Fruit fly (Drosophila melanogaster) whole organism, embryonic: ENCODE data around the gene CheA75a.

Experiments used
- B-H1 ChIP-seq: fragments of 200-800 bp; sonication (Bioruptor generic); IDR thresholded peaks from 3 replicates; pipeline ENCODE4 v1.3.6; 2022; ENCODE audit warnings: missing biosample characterization, missing genetic modification characterization
- BtbVII ChIP-seq: fragments of 200-800 bp; sonication (Bioruptor generic); optimal IDR thresholded peaks from 3 replicates; lab custom pipeline; 2017; ENCODE audit warnings: missing biosample characterization, mild to moderate bottlenecking, missing genetic modification characterization
- CG1024 ChIP-seq: fragments of 200-800 bp; sonication (Bioruptor generic); IDR thresholded peaks from 2 replicates; pipeline ENCODE4 v1.3.6; 2022; ENCODE audit warnings: missing biosample characterization, missing genetic modification characterization
- CG10654 ChIP-seq: fragments of 200-800 bp; sonication (Bioruptor generic); optimal IDR thresholded peaks from 2 replicates; lab custom pipeline; 2016; ENCODE audit warnings: missing biosample characterization, missing genetic modification characterization
- CG11696 ChIP-seq: fragments of 200-800 bp; sonication (Bioruptor generic); IDR thresholded peaks from 2 replicates; pipeline ENCODE4 v1.3.6; 2022; ENCODE audit warnings: missing biosample characterization, missing genetic modification characterization
- CG12942 ChIP-seq: fragments of 200-800 bp; sonication (Bioruptor generic); optimal IDR thresholded peaks from 3 replicates; lab custom pipeline; 2016; ENCODE audit warnings: missing biosample characterization, missing genetic modification characterization
- CG14050 ChIP-seq: fragments of 200-800 bp; sonication (Bioruptor generic); IDR thresholded peaks from 3 replicates; pipeline ENCODE4 v1.3.6; 2022; ENCODE audit warnings: missing biosample characterization, missing genetic modification characterization
- CG14860 ChIP-seq: fragments of 200-800 bp; sonication (Bioruptor generic); IDR thresholded peaks from 3 replicates; pipeline ENCODE4 v1.3.6; 2022; ENCODE audit warnings: missing biosample characterization, missing genetic modification characterization; ENCODE audit not compliant: partially characterized antibody
- CG17186 ChIP-seq: fragments of 200-800 bp; sonication (Bioruptor generic); optimal IDR thresholded peaks from 3 replicates; lab custom pipeline; 2017; ENCODE audit warnings: missing biosample characterization, missing genetic modification reagents, missing genetic modification characterization
- CG17568 ChIP-seq: fragments of 200-800 bp; sonication (Bioruptor generic); optimal IDR thresholded peaks from 2 replicates; lab custom pipeline; 2018; ENCODE audit warnings: missing biosample characterization, mild to moderate bottlenecking, missing genetic modification characterization, moderate library complexity
- CG17802 ChIP-seq: fragments of 200-800 bp; sonication (Bioruptor generic); optimal IDR thresholded peaks from 2 replicates; lab custom pipeline; 2018; ENCODE audit warnings: missing biosample characterization, mild to moderate bottlenecking, missing genetic modification characterization, moderate library complexity
- CG32532 ChIP-seq: fragments of 200-800 bp; sonication (Bioruptor generic); IDR thresholded peaks from 2 replicates; pipeline ENCODE4 v1.3.6; 2022; ENCODE audit warnings: missing biosample characterization, missing genetic modification characterization
- CG4282 ChIP-seq: fragments of 200-800 bp; sonication (Bioruptor generic); optimal IDR thresholded peaks from 2 replicates; lab custom pipeline; 2016; ENCODE audit warnings: missing biosample characterization, missing genetic modification characterization
- CG4617 ChIP-seq: fragments of 200-800 bp; sonication (Bioruptor generic); optimal IDR thresholded peaks from 3 replicates; lab custom pipeline; 2016; ENCODE audit warnings: missing biosample characterization, missing genetic modification characterization, borderline replicate concordance
- CG7271 ChIP-seq: fragments of 200-800 bp; sonication (Bioruptor generic); optimal IDR thresholded peaks from 2 replicates; lab custom pipeline; 2018; ENCODE audit warnings: missing biosample characterization, mild to moderate bottlenecking, missing genetic modification characterization, moderate library complexity
- CG9609 ChIP-seq: fragments of 200-800 bp; sonication (Bioruptor generic); optimal IDR thresholded peaks from 3 replicates; lab custom pipeline; 2016; ENCODE audit warnings: missing biosample characterization, missing genetic modification characterization
- CG9817 ChIP-seq: fragments of 200-800 bp; sonication (Bioruptor generic); optimal IDR thresholded peaks from 2 replicates; lab custom pipeline; 2018; ENCODE audit warnings: missing biosample characterization, mild to moderate bottlenecking, missing genetic modification characterization, moderate library complexity
- Camta ChIP-seq: fragments of 200-800 bp; sonication (Bioruptor generic); optimal IDR thresholded peaks from 2 replicates; lab custom pipeline; 2016; ENCODE audit warnings: missing biosample characterization, missing genetic modification characterization
- CkIIα-i1 ChIP-seq: fragments of 200-800 bp; sonication (Bioruptor generic); IDR thresholded peaks from 2 replicates; pipeline ENCODE4 v1.3.6; 2022; ENCODE audit warnings: missing biosample characterization, missing genetic modification characterization
- CoRest ChIP-seq: fragments of 200-800 bp; sonication (Bioruptor generic); optimal IDR thresholded peaks from 3 replicates; lab custom pipeline; 2018; ENCODE audit warnings: missing biosample characterization, mild to moderate bottlenecking, missing genetic modification characterization, moderate library complexity
- D19A ChIP-seq: fragments of 200-800 bp; optimal IDR thresholded peaks from 3 replicates; lab custom pipeline; 2019; ENCODE audit warnings: missing biosample characterization, mild to moderate bottlenecking, missing genetic modification characterization, moderate library complexity
- Hand ChIP-seq: fragments of 200-800 bp; sonication (Bioruptor generic); optimal IDR thresholded peaks from 2 replicates; lab custom pipeline; 2017; ENCODE audit warnings: mild to moderate bottlenecking, missing biosample characterization, missing genetic modification reagents, missing genetic modification characterization
- Hmr ChIP-seq: fragments of 200-800 bp; sonication (Bioruptor generic); optimal IDR thresholded peaks from 3 replicates; lab custom pipeline; 2017; ENCODE audit warnings: mild to moderate bottlenecking, missing biosample characterization, missing genetic modification reagents, missing genetic modification characterization
- Lim3 ChIP-seq: fragments of 200-800 bp; sonication (Bioruptor generic); IDR thresholded peaks from 2 replicates; pipeline ENCODE4 v1.3.6; 2022; ENCODE audit warnings: missing biosample characterization, missing genetic modification characterization
- Mes4 ChIP-seq: fragments of 200-800 bp; sonication (Bioruptor generic); optimal IDR thresholded peaks from 2 replicates; lab custom pipeline; 2016; ENCODE audit warnings: missing biosample characterization, missing genetic modification characterization
- Myb ChIP-seq: fragments of 200-800 bp; sonication (Bioruptor generic); optimal IDR thresholded peaks from 2 replicates; lab custom pipeline; 2016; ENCODE audit warnings: missing biosample characterization, missing genetic modification characterization
- Optix ChIP-seq: fragments of 200-800 bp; sonication (Bioruptor generic); IDR thresholded peaks from 3 replicates; pipeline ENCODE4 v1.3.6; 2022; ENCODE audit warnings: missing biosample characterization, missing genetic modification characterization
- Sin3A ChIP-seq: fragments of >200 bp; optimal IDR thresholded peaks from 2 replicates; lab custom pipeline; 2018
- Stat92E ChIP-seq, 3 experiments: fragments of >200 bp in 2 of 3; fragments of 200-800 bp in 1 of 3; sonication (Bioruptor generic) in 1 of 3; optimal IDR thresholded peaks; 2 replicates each; lab custom pipeline; 2017 to 2019; ENCODE audit warnings: missing biosample characterization in 3 of 3, missing genetic modification characterization in 3 of 3, mild to moderate bottlenecking in 1 of 3, moderate library complexity in 1 of 3
- ash1 ChIP-seq: fragments of 200-800 bp; sonication (Bioruptor generic); optimal IDR thresholded peaks from 2 replicates; lab custom pipeline; 2018; ENCODE audit warnings: missing biosample characterization, mild to moderate bottlenecking, missing genetic modification characterization
- br ChIP-seq: fragments of >200 bp; optimal IDR thresholded peaks from 2 replicates; lab custom pipeline; 2017
- btn ChIP-seq: fragments of 200-800 bp; sonication (Bioruptor generic); optimal IDR thresholded peaks from 2 replicates; lab custom pipeline; 2016; ENCODE audit warnings: missing biosample characterization, missing genetic modification characterization
- crc ChIP-seq: fragments of 200-800 bp; sonication (Bioruptor generic); optimal IDR thresholded peaks from 2 replicates; lab custom pipeline; 2016; ENCODE audit warnings: missing biosample characterization, missing genetic modification characterization
- cwo ChIP-seq: fragments of 200-800 bp; sonication (Bioruptor generic); optimal IDR thresholded peaks from 3 replicates; lab custom pipeline; 2017; ENCODE audit warnings: missing biosample characterization, missing genetic modification characterization, mild to moderate bottlenecking, moderate library complexity, missing genetic modification reagents
- fd3F ChIP-seq: fragments of 200-800 bp; sonication (Bioruptor generic); optimal IDR thresholded peaks from 2 replicates; lab custom pipeline; 2018; ENCODE audit warnings: missing biosample characterization, mild to moderate bottlenecking, missing genetic modification characterization, moderate library complexity
- jigr1 ChIP-seq: fragments of 200-800 bp; sonication (Bioruptor generic); IDR thresholded peaks from 3 replicates; pipeline ENCODE4 v1.3.6; 2022; ENCODE audit warnings: missing biosample characterization, missing genetic modification characterization
- kni ChIP-seq: fragments of 200-800 bp; sonication (Bioruptor generic); optimal IDR thresholded peaks from 3 replicates; lab custom pipeline; 2017; ENCODE audit warnings: mild to moderate bottlenecking, missing biosample characterization, missing genetic modification reagents, missing genetic modification characterization
- lab ChIP-seq: fragments of 200-800 bp; sonication (Bioruptor generic); optimal IDR thresholded peaks from 3 replicates; lab custom pipeline; 2017; ENCODE audit warnings: missing biosample characterization, missing genetic modification characterization, mild to moderate bottlenecking, moderate library complexity, missing genetic modification reagents
- lmd ChIP-seq: fragments of 200-800 bp; sonication (Bioruptor generic); IDR thresholded peaks from 2 replicates; pipeline ENCODE4 v1.3.6; 2022; ENCODE audit warnings: missing biosample characterization, missing genetic modification characterization
- onecut ChIP-seq: fragments of 200-800 bp; sonication (Bioruptor generic); IDR thresholded peaks from 2 replicates; pipeline ENCODE4 v1.3.6; 2022; ENCODE audit warnings: missing biosample characterization, missing genetic modification characterization
- org-1 ChIP-seq: fragments of 200-800 bp; sonication (Bioruptor generic); optimal IDR thresholded peaks from 2 replicates; lab custom pipeline; 2017; ENCODE audit warnings: missing biosample characterization, missing genetic modification characterization
- pzg ChIP-seq: fragments of 200-800 bp; sonication (Bioruptor generic); optimal IDR thresholded peaks from 3 replicates; lab custom pipeline; 2018; ENCODE audit warnings: missing biosample characterization, mild to moderate bottlenecking, missing genetic modification characterization, moderate library complexity
- repo ChIP-seq: fragments of 200-800 bp; sonication (Bioruptor generic); optimal IDR thresholded peaks from 2 replicates; lab custom pipeline; 2016; ENCODE audit warnings: missing biosample characterization, missing genetic modification characterization
- sc ChIP-seq, 3 experiments: fragments of >200 bp in 2 of 3; fragments of 200-800 bp in 1 of 3; sonication (Bioruptor generic) in 1 of 3; optimal IDR thresholded peaks; 2 replicates in 2 of 3; 3 replicates in 1 of 3; lab custom pipeline; 2017; ENCODE audit warnings: mild to moderate bottlenecking in 1 of 3, missing biosample characterization in 1 of 3, missing genetic modification characterization in 1 of 3, missing genetic modification reagents in 1 of 3
- scrt ChIP-seq: fragments of 200-800 bp; sonication (Bioruptor generic); optimal IDR thresholded peaks from 2 replicates; lab custom pipeline; 2018; ENCODE audit warnings: missing biosample characterization, mild to moderate bottlenecking, missing genetic modification characterization, moderate library complexity
- seq ChIP-seq: fragments of 200-800 bp; sonication (Bioruptor generic); IDR thresholded peaks from 2 replicates; pipeline ENCODE4 v1.3.6; 2022; ENCODE audit warnings: missing biosample characterization, missing genetic modification characterization
- slp2 ChIP-seq: fragments of 200-800 bp; sonication (Bioruptor generic); optimal IDR thresholded peaks from 2 replicates; lab custom pipeline; 2016; ENCODE audit warnings: missing biosample characterization, missing genetic modification characterization
- sr ChIP-seq: fragments of 200-800 bp; sonication (Bioruptor generic); IDR thresholded peaks from 3 replicates; pipeline ENCODE4 v1.3.6; 2022; ENCODE audit warnings: missing biosample characterization, missing genetic modification characterization
- stc ChIP-seq: fragments of 200-800 bp; sonication (Bioruptor generic); IDR thresholded peaks from 2 replicates; pipeline ENCODE4 v1.3.6; 2022; ENCODE audit warnings: missing biosample characterization, missing genetic modification characterization
- unc-4 ChIP-seq: fragments of 200-800 bp; sonication (Bioruptor generic); IDR thresholded peaks from 2 replicates; pipeline ENCODE4 v1.3.6; 2022; ENCODE audit warnings: missing biosample characterization, missing genetic modification characterization; ENCODE audit not compliant: partially characterized antibody
- zfh1 ChIP-seq: fragments of 200-800 bp; sonication (Bioruptor generic); IDR thresholded peaks from 3 replicates; pipeline ENCODE4 v1.3.6; 2022; ENCODE audit warnings: missing biosample characterization, missing genetic modification characterization

The CheA75a gene

dm6 chr3L:18212237-18212653 is 39.6 kb upstream of the CheA75a start (continued):
- TF ChIP-seq org-1 (GFP tag; lab: Kevin White, UChicago) (peak; percentile 69), Stat92E (GFP tag; optimal IDR thresholded peaks at IDR 0.05; lab: Kevin White, UChicago) (peak in 1 of 3 experiments; percentile 34), jigr1 (GFP tag; lab: Robert Waterston, UW) (no peak; the same call in none of the 3 replicates), CG17186 (GFP tag; lab: Kevin White, UChicago) (no peak), unc-4 (no peak), CG17568 (GFP tag; lab: Kevin White, UChicago) (no peak), D19A (tag; lab: Kevin White, UChicago) (peak; percentile 17), CG14860 (GFP tag; lab: Robert Waterston, UW) (no peak), CG10654 (GFP tag; lab: Kevin White, UChicago) (peak; percentile 61), Mes4 (GFP tag; lab: Kevin White, UChicago) (peak; percentile 48), CG11696 (peak; percentile 83), pzg (no peak), CG17802 (tag; lab: Kevin White, UChicago) (peak; percentile 19), CG9609 (GFP tag; lab: Kevin White, UChicago) (peak; percentile 10), seq (GFP tag; lab: Robert Waterston, UW) (peak; percentile 92), Optix (GFP tag; lab: Robert Waterston, UW) (peak; percentile 92), CG9817 (tag; lab: Kevin White, UChicago) (peak; percentile 63), CG1024 (GFP tag; lab: Robert Waterston, UW) (peak; percentile 84), crc (GFP tag; lab: Kevin White, UChicago) (peak; percentile 25), cwo (GFP tag; lab: Kevin White, UChicago) (peak; percentile 80), fd3F (GFP tag; lab: Kevin White, UChicago) (peak; percentile 18), lmd (GFP tag; lab: Robert Waterston, UW) (peak; percentile 93), Camta (GFP tag; lab: Kevin White, UChicago) (peak; percentile 59), CoRest (tag; lab: Kevin White, UChicago) (peak; percentile 60), CG7271 (tag; lab: Kevin White, UChicago) (no peak), CG14050 (peak; percentile 89), onecut (peak; percentile 83), B-H1 (peak; percentile 85), stc (GFP tag; lab: Robert Waterston, UW) (peak; percentile 94), Hand (GFP tag; lab: Kevin White, UChicago) (no peak), Hmr (peak; percentile 52), zfh1 (GFP tag; lab: Robert Waterston, UW) (peak; percentile 94), scrt (GFP tag; lab: Kevin White, UChicago) (peak; percentile 18), BtbVII (GFP tag; lab: Kevin White, UChicago) (peak; percentile 15), ash1 (no peak), sr (GFP tag; lab: Robert Waterston, UW) (no peak; the same call in 2 of the 3 replicates), CkIIα-i1 (GFP tag; lab: Robert Waterston, UW) (0 out of 2 replicates have a peak, but pooled peaks have one; percentile 34), Sin3A (no peak), lab (peak; percentile 69), Lim3 (GFP tag; lab: Robert Waterston, UW) (peak; percentile 84), br (lab: Kevin White, UChicago) (no peak), CG4617 (peak; percentile 4), slp2 (GFP tag; lab: Kevin White, UChicago) (peak; percentile 28), repo (GFP tag; lab: Kevin White, UChicago) (peak; percentile 16), sc (optimal IDR thresholded peaks at IDR 0.05; lab: Kevin White, UChicago) (no peak), sc (GFP tag; optimal IDR thresholded peaks at IDR 0.05; lab: Kevin White, UChicago) (peak; percentile 67), btn (GFP tag; lab: Kevin White, UChicago) (no peak), kni (GFP tag; lab: Kevin White, UChicago) (no peak), Myb (GFP tag; lab: Kevin White, UChicago) (no peak), CG12942 (GFP tag; lab: Kevin White, UChicago) (peak; percentile 57), CG32532 (peak; percentile 78), CG4282 (GFP tag; lab: Kevin White, UChicago) (no peak)
